Worm (Caenorhabditis elegans): ENCODE data around the gene syx-4.

The syx-4 gene

ce11 chrIV:8428492-8428891, 28.6 kb upstream of the syx-4 start (continued):
- TF ChIP-seq dpl-1 (GFP tag; optimal IDR thresholded peaks at IDR 0.05), result peak; percentile 47 to 54 (median 50)
- peak; percentile 99 for TF ChIP-seq snpc-4 (tag; optimal IDR thresholded peaks at IDR 0.05)
- peak; percentile 92 for TF ChIP-seq nhr-47 (tag; optimal IDR thresholded peaks at IDR 0.05)
- TF ChIP-seq grh-1 (GFP tag; IDR thresholded peaks at IDR 0.05), result peak; percentile 87
- peak; percentile 63 for TF ChIP-seq lin-39 (tag; optimal IDR thresholded peaks at IDR 0.05)
- peak; percentile 93 for TF ChIP-seq snu-23 (GFP tag; optimal IDR thresholded peaks at IDR 0.05)
- no peak for TF ChIP-seq nhr-76 (tag; optimal IDR thresholded peaks at IDR 0.05)
- TF ChIP-seq efl-3 (GFP tag; optimal IDR thresholded peaks at IDR 0.05), result peak; percentile 20
- TF ChIP-seq skn-1 (tag; optimal IDR thresholded peaks at IDR 0.05), result peak; percentile 49
- peak in 1 of 2 experiments; percentile 80 for TF ChIP-seq ztf-11 (tag; optimal IDR thresholded peaks at IDR 0.05)
- TF ChIP-seq pqm-1 (tag; optimal IDR thresholded peaks at IDR 0.05), result no peak
- TF ChIP-seq ceh-90 (tag; optimal IDR thresholded peaks at IDR 0.05), result no peak
- no peak for TF ChIP-seq nhr-84 (tag; optimal IDR thresholded peaks at IDR 0.05)
- TF ChIP-seq blmp-1 (tag; optimal IDR thresholded peaks at IDR 0.05), result peak; percentile 71
- peak; percentile 94 for TF ChIP-seq nhr-90 (tag; optimal IDR thresholded peaks at IDR 0.05; ENCODE audit: poor library complexity)
- peak; percentile 85 for TF ChIP-seq tbx-2 (tag; optimal IDR thresholded peaks at IDR 0.05)
- no peak for TF ChIP-seq zag-1 (tag; optimal IDR thresholded peaks at IDR 0.05)
- TF ChIP-seq rnt-1 (tag; optimal IDR thresholded peaks at IDR 0.05), result peak; percentile 93
- peak; percentile 80 for TF ChIP-seq irx-1 (tag; optimal IDR thresholded peaks at IDR 0.05)
- TF ChIP-seq aha-1 (tag; optimal IDR thresholded peaks at IDR 0.05), result peak; percentile 12
- peak; percentile 78 for TF ChIP-seq sup-37 (GFP tag; optimal IDR thresholded peaks at IDR 0.05)
- TF ChIP-seq lsy-2 (tag; optimal IDR thresholded peaks at IDR 0.05), result peak; percentile 84 to 87
- TF ChIP-seq pax-3 (tag; optimal IDR thresholded peaks at IDR 0.05), result peak; percentile 44
- TF ChIP-seq mep-1 (tag; optimal IDR thresholded peaks at IDR 0.05), result peak; percentile 76
- TF ChIP-seq fkh-8 (tag; optimal IDR thresholded peaks at IDR 0.05), result peak; percentile 76
- TF ChIP-seq alr-1 (tag; optimal IDR thresholded peaks at IDR 0.05; ENCODE audit: borderline replicate concordance), result no peak
- TF ChIP-seq mdl-1 (tag; optimal IDR thresholded peaks at IDR 0.05), result peak in 1 of 2 experiments; percentile 53
- TF ChIP-seq ets-5 (GFP tag; IDR thresholded peaks at IDR 0.05), result no peak
- peak; percentile 61 for TF ChIP-seq lin-13 (GFP tag; optimal IDR thresholded peaks at IDR 0.05)
- TF ChIP-seq nhr-71 (tag; optimal IDR thresholded peaks at IDR 0.05), result peak; percentile 95
- TF ChIP-seq ztf-4 (tag; optimal IDR thresholded peaks at IDR 0.05), result peak; percentile 46
- TF ChIP-seq swsn-7 (tag; optimal IDR thresholded peaks at IDR 0.05), result peak; percentile 94
- TF ChIP-seq mab-9 (GFP tag; IDR thresholded peaks at IDR 0.05), result peak; percentile 28; the same call in 1 of the 2 replicates
- TF ChIP-seq dsc-1 (tag; optimal IDR thresholded peaks at IDR 0.05), result peak; percentile 88
- TF ChIP-seq ama-1 (optimal IDR thresholded peaks at IDR 0.05), result peak; percentile 92

- TF ChIP-seq efl-1 (optimal IDR thresholded peaks at IDR 0.05) (peak; percentile 49 to 66), efl-1 (GFP tag; optimal IDR thresholded peaks at IDR 0.05 in 1 of 2) (peak in 1 of 2 experiments; percentile 94), C16A3.4 (tag; optimal IDR thresholded peaks at IDR 0.05) (peak; percentile 65), nhr-85 (tag) (peak; percentile 88), lir-3 (tag; optimal IDR thresholded peaks at IDR 0.05; ENCODE audit: poor library complexity) (peak; percentile 46), F16B12.6 (tag; optimal IDR thresholded peaks at IDR 0.05) (no peak), swsn-7 (tag; optimal IDR thresholded peaks at IDR 0.05) (peak; percentile 70), unc-30 (tag; optimal IDR thresholded peaks at IDR 0.05) (no peak), mdl-1 (tag; optimal IDR thresholded peaks at IDR 0.05) (peak in 1 of 2 experiments; percentile 92), grh-1 (GFP tag; IDR thresholded peaks at IDR 0.05) (peak; percentile 64), ceh-82 (tag; optimal IDR thresholded peaks at IDR 0.05) (peak; percentile 3 to 79 (median 48)), C04F5.9 (tag; optimal IDR thresholded peaks at IDR 0.05) (peak; percentile 30), snu-23 (GFP tag; optimal IDR thresholded peaks at IDR 0.05) (peak; percentile 82), zip-4 (GFP tag; optimal IDR thresholded peaks at IDR 0.05) (peak; percentile 58), unc-98 (GFP tag; IDR thresholded peaks at IDR 0.05) (no peak), tbx-2 (tag; optimal IDR thresholded peaks at IDR 0.05) (peak; percentile 47), C34B4.2 (tag; optimal IDR thresholded peaks at IDR 0.05) (peak; percentile 22), pag-3 (tag; optimal IDR thresholded peaks at IDR 0.05; ENCODE audit: borderline replicate concordance, insufficient read depth) (no peak), lin-35 (GFP tag; optimal IDR thresholded peaks at IDR 0.05) (peak; percentile 53 to 65), ets-5 (GFP tag; IDR thresholded peaks at IDR 0.05) (no peak), lsy-2 (tag; optimal IDR thresholded peaks at IDR 0.05) (peak; percentile 89 to 91), nhr-19 (GFP tag; conservative IDR thresholded peaks at IDR 0.05) (peak; percentile 69), pqm-1 (tag; optimal IDR thresholded peaks at IDR 0.05) (no peak), rnt-1 (tag; optimal IDR thresholded peaks at IDR 0.05) (peak; percentile 82)
These were observed 25.3 kb upstream of the syx-4 start for ce11 chrIV:8431567-8432458.
